Fruit fly (Drosophila melanogaster) whole organism, prepupa: ENCODE measurements around the gene CG13024.

ENCODE experiments used
- CG10631 ChIP-seq: fragments of 200-800 bp; sonication (Bioruptor generic); optimal IDR thresholded peaks from 2 replicates; lab custom pipeline; 2016; ENCODE audit warnings: missing biosample characterization, missing genetic modification characterization
- CG11762 ChIP-seq: fragments of 200-800 bp; sonication (Bioruptor generic); optimal IDR thresholded peaks from 3 replicates; lab custom pipeline; 2016; ENCODE audit warnings: missing biosample characterization, missing genetic modification characterization; ENCODE audit not compliant: insufficient read depth
- CG11902 ChIP-seq: fragments of 200-800 bp; sonication (Bioruptor generic); optimal IDR thresholded peaks from 3 replicates; lab custom pipeline; 2016; ENCODE audit warnings: missing biosample characterization, missing genetic modification characterization
- CG15336 ChIP-seq: fragments of 200-800 bp; sonication (Bioruptor generic); IDR thresholded peaks from 2 replicates; pipeline ENCODE4 v1.3.6; 2022; ENCODE audit warnings: missing biosample characterization, missing genetic modification characterization
- CG1621 ChIP-seq: fragments of 200-800 bp; sonication (Bioruptor generic); optimal IDR thresholded peaks from 3 replicates; lab custom pipeline; 2018; ENCODE audit warnings: missing biosample characterization, mild to moderate bottlenecking, missing genetic modification characterization
- CG3032 ChIP-seq: fragments of 200-800 bp; optimal IDR thresholded peaks from 2 replicates; lab custom pipeline; 2019; ENCODE audit warnings: missing biosample characterization, mild to moderate bottlenecking, missing genetic modification characterization, moderate library complexity
- CG31627 ChIP-seq: fragments of 200-800 bp; sonication (Bioruptor generic); optimal IDR thresholded peaks from 3 replicates; lab custom pipeline; 2016; ENCODE audit warnings: missing biosample characterization, missing genetic modification characterization
- CG34406 ChIP-seq: fragments of 200-800 bp; sonication (Bioruptor generic); optimal IDR thresholded peaks from 3 replicates; lab custom pipeline; 2016; ENCODE audit warnings: missing biosample characterization, missing genetic modification characterization
- CG4318 ChIP-seq: fragments of 200-800 bp; sonication (Bioruptor generic); optimal IDR thresholded peaks from 3 replicates; lab custom pipeline; 2017; ENCODE audit warnings: missing biosample characterization, mild to moderate bottlenecking, missing genetic modification characterization
- CG6792 ChIP-seq: fragments of 200-800 bp; sonication (Bioruptor generic); optimal IDR thresholded peaks from 3 replicates; lab custom pipeline; 2016; ENCODE audit warnings: missing biosample characterization, missing genetic modification characterization
- CG6808 ChIP-seq: fragments of 200-800 bp; sonication (Bioruptor generic); optimal IDR thresholded peaks from 3 replicates; lab custom pipeline; 2017; ENCODE audit warnings: missing biosample characterization, missing genetic modification characterization, mild to moderate bottlenecking, moderate library complexity, missing genetic modification reagents
- CG7368 ChIP-seq: fragments of 200-800 bp; sonication (Bioruptor generic); optimal IDR thresholded peaks from 3 replicates; lab custom pipeline; 2016; ENCODE audit warnings: missing biosample characterization, missing genetic modification characterization
- CG8632 ChIP-seq: fragments of 200-800 bp; sonication (Bioruptor generic); optimal IDR thresholded peaks from 3 replicates; lab custom pipeline; 2016; ENCODE audit warnings: missing biosample characterization, missing genetic modification characterization
- CG9139 ChIP-seq: fragments of 200-800 bp; sonication (Bioruptor generic); optimal IDR thresholded peaks from 3 replicates; lab custom pipeline; 2017; ENCODE audit warnings: missing biosample characterization, mild to moderate bottlenecking, missing genetic modification characterization
- Eip75B ChIP-seq: fragments of 200-800 bp; sonication (Bioruptor generic); optimal IDR thresholded peaks from 3 replicates; lab custom pipeline; 2016; ENCODE audit warnings: missing biosample characterization, missing genetic modification characterization
- Eip78C ChIP-seq: fragments of 200-800 bp; sonication (Bioruptor generic); peaks from one replicate; lab custom pipeline; 2016; ENCODE audit warnings: missing biosample characterization, missing genetic modification characterization
- Eip93F ChIP-seq: fragments of 200-800 bp; sonication (Bioruptor generic); optimal IDR thresholded peaks from 2 replicates; lab custom pipeline; 2016; ENCODE audit warnings: missing biosample characterization, mild to moderate bottlenecking, missing genetic modification characterization
- Ets21C ChIP-seq: fragments of 200-800 bp; sonication (Bioruptor generic); optimal IDR thresholded peaks from 3 replicates; lab custom pipeline; 2016; ENCODE audit warnings: missing biosample characterization, missing genetic modification characterization
- Ets96B ChIP-seq: fragments of 200-800 bp; optimal IDR thresholded peaks from 2 replicates; lab custom pipeline; 2019; ENCODE audit warnings: missing biosample characterization, mild to moderate bottlenecking, missing genetic modification characterization, moderate library complexity
- Gug ChIP-seq: fragments of 200-800 bp; sonication (Bioruptor generic); IDR thresholded peaks from 2 replicates; pipeline ENCODE4 v1.3.6; 2022; ENCODE audit warnings: missing biosample characterization, missing genetic modification characterization
- Hr38 ChIP-seq: sonication (Bioruptor generic); optimal IDR thresholded peaks from 2 replicates; lab custom pipeline; 2016; ENCODE audit warnings: missing biosample characterization, missing genetic modification characterization
- Hr39 ChIP-seq: fragments of 200-800 bp; sonication (Bioruptor generic); optimal IDR thresholded peaks from 2 replicates; lab custom pipeline; 2016; ENCODE audit warnings: missing biosample characterization, missing genetic modification characterization
- Hr4 ChIP-seq: fragments of 200-800 bp; sonication (Bioruptor generic); optimal IDR thresholded peaks from 3 replicates; lab custom pipeline; 2016; ENCODE audit warnings: missing biosample characterization, missing genetic modification characterization
- OdsH ChIP-seq: fragments of 200-800 bp; sonication (Bioruptor generic); optimal IDR thresholded peaks from 3 replicates; lab custom pipeline; 2016; ENCODE audit warnings: missing biosample characterization, missing genetic modification characterization
- Sox14 ChIP-seq: fragments of 200-800 bp; sonication (Bioruptor generic); optimal IDR thresholded peaks from 3 replicates; lab custom pipeline; 2016; ENCODE audit warnings: missing biosample characterization, missing genetic modification characterization
- Sox15 ChIP-seq: fragments of 200-800 bp; sonication (Bioruptor generic); optimal IDR thresholded peaks from 3 replicates; lab custom pipeline; 2016; ENCODE audit warnings: missing biosample characterization, missing genetic modification characterization
- achi ChIP-seq: fragments of 200-800 bp; sonication (Bioruptor generic); optimal IDR thresholded peaks from 3 replicates; lab custom pipeline; 2016; ENCODE audit warnings: missing biosample characterization, missing genetic modification characterization
- acj6 ChIP-seq: fragments of 200-800 bp; sonication (Bioruptor generic); optimal IDR thresholded peaks from 3 replicates; lab custom pipeline; 2016; ENCODE audit warnings: missing biosample characterization, missing genetic modification characterization
- cyc ChIP-seq: fragments of 200-800 bp; sonication (Bioruptor generic); optimal IDR thresholded peaks from 3 replicates; lab custom pipeline; 2016; ENCODE audit warnings: missing biosample characterization, missing genetic modification characterization
- dac ChIP-seq: fragments of 200-800 bp; sonication (Bioruptor generic); optimal IDR thresholded peaks from 2 replicates; lab custom pipeline; 2017; ENCODE audit warnings: missing biosample characterization, mild to moderate bottlenecking, missing genetic modification characterization
- dsx ChIP-seq: fragments of 200-800 bp; optimal IDR thresholded peaks from 3 replicates; lab custom pipeline; 2019; ENCODE audit warnings: missing biosample characterization, mild to moderate bottlenecking, missing genetic modification characterization, moderate library complexity; ENCODE audit not compliant: poor library complexity, severe bottlenecking
- eg ChIP-seq: fragments of 200-800 bp; sonication (Bioruptor generic); IDR thresholded peaks from 3 replicates; pipeline ENCODE4 v1.3.6; 2022; ENCODE audit warnings: missing biosample characterization, missing genetic modification characterization
- esn ChIP-seq: fragments of 200-800 bp; sonication (Bioruptor generic); optimal IDR thresholded peaks from 2 replicates; lab custom pipeline; 2016; ENCODE audit warnings: missing biosample characterization, mild to moderate bottlenecking, missing genetic modification characterization, moderate library complexity
- fd59A ChIP-seq: fragments of 200-800 bp; sonication (Bioruptor generic); optimal IDR thresholded peaks from 2 replicates; lab custom pipeline; 2017; ENCODE audit warnings: missing biosample characterization, mild to moderate bottlenecking, missing genetic modification characterization, missing genetic modification reagents
- lz ChIP-seq: fragments of 200-800 bp; sonication (Bioruptor generic); optimal IDR thresholded peaks from 3 replicates; lab custom pipeline; 2016; ENCODE audit warnings: missing biosample characterization, missing genetic modification characterization
- pdm3 ChIP-seq: fragments of 200-800 bp; sonication (Bioruptor generic); optimal IDR thresholded peaks from 3 replicates; lab custom pipeline; 2016; ENCODE audit warnings: missing biosample characterization, missing genetic modification characterization
- salr ChIP-seq, 2 experiments: fragments of 200-800 bp; sonication (Bioruptor generic); optimal IDR thresholded peaks; 3 replicates each; lab custom pipeline; 2016 to 2018; ENCODE audit warnings: missing biosample characterization in 2 of 2, missing genetic modification characterization in 2 of 2, mild to moderate bottlenecking in 1 of 2
- ss ChIP-seq, 2 experiments: fragments of 200-800 bp; sonication (Bioruptor generic); optimal IDR thresholded peaks; 2 replicates in 1 of 2; 3 replicates in 1 of 2; lab custom pipeline; 2017 to 2018; ENCODE audit warnings: mild to moderate bottlenecking in 2 of 2, missing biosample characterization in 2 of 2, missing genetic modification characterization in 2 of 2, moderate library complexity in 1 of 2
- svp ChIP-seq: fragments of 200-800 bp; sonication (Bioruptor generic); peaks from one replicate; lab custom pipeline; 2016; ENCODE audit warnings: missing biosample characterization, missing genetic modification characterization

Gene CG13024

DNA sequence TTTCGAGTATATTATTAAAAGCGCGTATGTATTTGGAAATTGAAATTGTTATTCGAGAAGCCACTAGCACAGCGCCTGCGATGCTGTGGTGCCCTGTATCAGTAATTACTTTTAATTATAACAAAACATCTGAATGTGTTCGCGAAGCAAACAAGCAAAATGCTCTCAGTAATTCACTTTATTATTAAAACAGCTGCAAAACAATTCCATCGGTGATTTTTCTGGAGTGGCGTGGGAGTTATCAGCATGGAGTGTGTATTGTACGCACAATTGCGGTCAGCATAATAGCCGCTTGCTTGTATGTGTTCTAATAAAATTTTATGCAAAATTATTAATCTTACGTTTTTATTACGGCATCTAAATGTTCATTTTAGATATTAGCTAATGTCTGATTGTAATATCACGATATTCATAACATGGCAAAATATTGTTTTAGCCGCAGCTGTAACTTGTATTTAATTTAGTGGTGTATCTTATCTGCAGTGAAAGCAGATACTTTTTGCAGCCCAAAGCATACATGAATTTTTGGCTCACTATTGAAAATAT lies 46.6 kb downstream of the CG13024 start (continued):
- TF ChIP-seq Eip78C (GFP tag; lab: Kevin White, UChicago) (peak; percentile 97), salr (GFP tag; optimal IDR thresholded peaks at IDR 0.05; lab: Kevin White, UChicago) (peak in 1 of 2 experiments; percentile 48), Sox14 (GFP tag; lab: Kevin White, UChicago) (peak; percentile 72), Ets96B (tag; lab: Kevin White, UChicago) (peak; percentile 78), dsx (GFP tag; lab: Kevin White, UChicago) (no peak), Eip75B (GFP tag; lab: Kevin White, UChicago) (peak; percentile 87), CG3032 (tag; lab: Kevin White, UChicago) (peak; percentile 69), OdsH (GFP tag; lab: Kevin White, UChicago) (no peak), Gug (GFP tag; lab: Robert Waterston, UW) (peak; percentile 68)

DNA sequence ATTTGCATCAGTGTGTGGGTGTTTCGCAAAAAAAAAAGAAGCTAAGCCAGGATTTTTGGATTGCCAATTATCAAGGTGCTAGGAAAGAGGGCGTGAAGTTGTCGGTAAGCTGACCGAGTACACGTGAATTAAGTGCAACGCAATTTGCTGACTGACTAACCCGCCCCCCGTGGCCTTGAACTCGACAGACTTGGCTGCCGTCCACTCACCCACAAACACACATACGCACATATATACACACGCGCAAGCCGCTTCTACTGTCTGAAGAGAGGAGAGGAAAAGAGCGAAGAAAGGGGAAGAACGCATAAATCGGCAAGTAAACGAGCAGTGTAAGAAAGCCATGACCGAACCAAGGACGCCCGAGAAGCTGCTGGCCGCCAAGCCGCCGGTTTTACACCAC lies 48.6 kb downstream of the CG13024 start:
- peak; percentile 69 for TF ChIP-seq svp (GFP tag; lab: Kevin White, UChicago)
- no peak for TF ChIP-seq Ets96B (tag; lab: Kevin White, UChicago)
- TF ChIP-seq Eip78C (GFP tag; lab: Kevin White, UChicago) = peak; percentile 16
- TF ChIP-seq eg (GFP tag; lab: Robert Waterston, UW) = peak; percentile 21; the same call in 1 of the 3 replicates

DNA sequence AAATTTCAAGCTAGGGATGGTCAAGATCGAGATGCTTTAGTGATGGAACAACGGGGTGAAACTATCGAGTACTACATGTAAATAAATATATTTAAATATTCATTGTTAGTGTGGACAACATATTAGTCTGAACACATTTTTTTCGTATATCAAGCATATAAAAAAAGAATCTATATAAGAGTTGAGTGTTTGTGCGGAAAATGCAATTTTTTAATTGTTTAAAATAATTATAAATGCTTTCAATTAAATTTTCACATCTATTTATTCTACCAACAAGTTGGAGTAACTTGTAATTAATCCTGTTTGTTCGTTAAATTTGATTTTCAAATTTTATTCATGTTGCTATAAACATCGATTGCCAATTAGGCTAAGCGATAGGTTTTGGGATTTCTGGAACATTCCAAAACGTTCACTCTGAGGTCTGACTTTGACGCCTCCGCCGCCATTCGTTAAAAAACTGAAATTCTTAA lies 49.1 kb downstream of the CG13024 start, which contains the start of the genes mus302 and CG9705:
mus302 (minus strand) TSS at position 33 of the 470 bp plus-strand sequence.
CG9705 (plus strand) TSS at position 397 of the 470 bp plus-strand sequence.
- peak; percentile 58 for TF ChIP-seq acj6 (GFP tag; lab: Kevin White, UChicago)
- TF ChIP-seq svp (GFP tag; lab: Kevin White, UChicago) = peak; percentile 76
- peak in 1 of 2 experiments; percentile 6 for TF ChIP-seq ss (GFP tag; optimal IDR thresholded peaks at IDR 0.05; lab: Kevin White, UChicago)
- TF ChIP-seq CG8632 = peak; percentile 40
- peak; percentile 8 for TF ChIP-seq Eip75B (GFP tag; lab: Kevin White, UChicago)
- peak; percentile 34 for TF ChIP-seq CG3032 (tag; lab: Kevin White, UChicago)
- TF ChIP-seq fd59A (GFP tag; lab: Kevin White, UChicago) = no peak
- TF ChIP-seq dsx (GFP tag; lab: Kevin White, UChicago) = peak; percentile 37
- TF ChIP-seq Hr39 = peak; percentile 26
- no peak for TF ChIP-seq CG9139 (GFP tag; lab: Kevin White, UChicago)
- no peak for TF ChIP-seq CG4318 (GFP tag; lab: Kevin White, UChicago)
- no peak; the same call in 2 of the 3 replicates for TF ChIP-seq eg (GFP tag; lab: Robert Waterston, UW)
- peak; percentile 48 for TF ChIP-seq Hr4 (GFP tag; lab: Kevin White, UChicago)
- no peak for TF ChIP-seq dac
- TF ChIP-seq Hr38 = no peak
- no peak for TF ChIP-seq Gug (GFP tag; lab: Robert Waterston, UW)
- TF ChIP-seq Ets96B (tag; lab: Kevin White, UChicago) = no peak
- TF ChIP-seq salr (GFP tag; optimal IDR thresholded peaks at IDR 0.05; lab: Kevin White, UChicago) = no peak
- TF ChIP-seq pdm3 = peak; percentile 46
- TF ChIP-seq Eip93F (GFP tag; lab: Kevin White, UChicago) = peak; percentile 8
- TF ChIP-seq OdsH (GFP tag; lab: Kevin White, UChicago) = no peak
- TF ChIP-seq CG15336 (GFP tag; lab: Robert Waterston, UW) = 0 out of 2 replicates have a peak, but pooled peaks have one; percentile 18
- TF ChIP-seq CG7368 (GFP tag; lab: Kevin White, UChicago) = no peak
- peak; percentile 48 for TF ChIP-seq CG6808 (GFP tag; lab: Kevin White, UChicago)
- peak; percentile 54 for TF ChIP-seq CG34406 (GFP tag; lab: Kevin White, UChicago)
- TF ChIP-seq CG11902 (GFP tag; lab: Kevin White, UChicago) = peak; percentile 23
- TF ChIP-seq lz (GFP tag; lab: Kevin White, UChicago) = peak; percentile 43
- peak; percentile 11 for TF ChIP-seq Sox15 (GFP tag; lab: Kevin White, UChicago)
- TF ChIP-seq CG11762 (GFP tag; lab: Kevin White, UChicago) = no peak
- peak; percentile 44 for TF ChIP-seq CG31627
- TF ChIP-seq esn = peak; percentile 55
- no peak for TF ChIP-seq Ets21C (GFP tag; lab: Kevin White, UChicago)
- peak; percentile 44 for TF ChIP-seq achi (GFP tag; lab: Kevin White, UChicago)
- peak; percentile 59 for TF ChIP-seq CG10631 (GFP tag; lab: Kevin White, UChicago)
- TF ChIP-seq CG1621 = no peak
- TF ChIP-seq cyc (GFP tag; lab: Kevin White, UChicago) = peak; percentile 14
- TF ChIP-seq CG6792 = peak; percentile 6
- TF ChIP-seq Sox14 (GFP tag; lab: Kevin White, UChicago) = peak; percentile 8
- peak; percentile 85 for TF ChIP-seq Eip78C (GFP tag; lab: Kevin White, UChicago)
